Worm (Caenorhabditis elegans) whole organism, midembryonic: Measurements from ENCODE around the gene cyp-42A1.
A peak's percentile ranks its signal among the peaks of the same experiment; 100 is the strongest.

Experiments
- T22C8.4 ChIP-seq: fragments of 200-800 bp; sonication (Bioruptor generic); IDR thresholded peaks from 2 replicates; pipeline ENCODE4 v1.3.6; 2022; ENCODE audit warnings: missing genetic modification characterization, missing compliant biosample characterization
- cog-1 ChIP-seq: sonication (generic microtip); optimal IDR thresholded peaks from 2 replicates; lab custom pipeline; 2016; ENCODE audit warnings: missing genetic modification characterization, missing compliant biosample characterization
- flt-1 ChIP-seq: fragments of 200-800 bp; sonication (Bioruptor generic); IDR thresholded peaks from 2 replicates; pipeline ENCODE4 v1.3.6; 2022; ENCODE audit warnings: missing genetic modification characterization, missing compliant biosample characterization
- klf-2 ChIP-seq: fragments of 200-800 bp; sonication (Bioruptor generic); conservative IDR thresholded peaks from 2 replicates; pipeline ENCODE4 v1.3.6; 2022; ENCODE audit warnings: missing genetic modification reagents, missing genetic modification characterization, missing compliant biosample characterization
- med-1 ChIP-seq: sonication (generic microtip); optimal IDR thresholded peaks from 2 replicates; lab custom pipeline; 2017; ENCODE audit warnings: missing genetic modification characterization, mild to moderate bottlenecking, missing compliant biosample characterization, antibody characterized with exemption, missing genetic modification reagents; ENCODE audit not compliant: insufficient read depth
- ref-1 ChIP-seq: fragments of 200-800 bp; sonication (Bioruptor generic); conservative IDR thresholded peaks from 2 replicates; pipeline ENCODE4 v1.3.6; 2022; ENCODE audit warnings: missing genetic modification reagents, missing genetic modification characterization, missing compliant biosample characterization
- tab-1 ChIP-seq: fragments of 200-800 bp; sonication (Bioruptor generic); IDR thresholded peaks from 2 replicates; pipeline ENCODE4 v1.3.6; 2022; ENCODE audit warnings: missing genetic modification characterization, missing compliant biosample characterization
- ztf-23 ChIP-seq: fragments of 200-800 bp; sonication (Bioruptor generic); IDR thresholded peaks from 2 replicates; pipeline ENCODE4 v1.3.6; 2022; ENCODE audit warnings: missing genetic modification reagents, missing genetic modification characterization, missing compliant biosample characterization
- ztf-29 ChIP-seq: fragments of 200-800 bp; sonication (Bioruptor generic); IDR thresholded peaks from 2 replicates; pipeline ENCODE4 v1.3.6; 2022; ENCODE audit warnings: missing genetic modification reagents, missing genetic modification characterization, missing compliant biosample characterization

cyp-42A1 gene

DNA sequence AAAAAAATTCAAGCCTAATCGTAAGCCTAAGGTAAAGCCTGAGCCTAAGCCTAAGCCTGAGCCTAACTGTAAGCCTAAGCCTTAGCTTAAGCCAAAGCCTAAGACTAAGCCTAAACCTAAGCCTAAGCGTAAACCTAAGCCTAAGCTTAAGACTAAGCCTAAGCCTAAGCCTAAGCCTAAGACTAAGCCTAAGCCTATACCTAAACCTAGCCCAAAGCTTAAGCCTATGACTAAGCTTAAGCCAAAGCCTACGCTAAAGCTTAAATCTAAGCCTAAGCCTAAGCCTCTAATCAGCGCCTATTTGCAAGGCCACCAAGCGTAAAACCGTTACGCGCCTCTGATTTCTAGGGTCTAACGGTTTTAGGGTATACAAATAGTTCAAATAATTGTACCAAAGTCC lies 2.2 kb upstream of the cyp-42A1 start:
- TF ChIP-seq ref-1 (GFP tag; lab: Robert Waterston, UW) (no peak), ztf-23 (GFP tag; lab: Robert Waterston, UW) (no peak), klf-2 (no peak), cog-1 (tag; lab: Kevin White, UChicago) (no peak), flt-1 (no peak), tab-1 (GFP tag; lab: Robert Waterston, UW) (no peak), T22C8.4 (no peak), ztf-29 (peak; percentile 33; the same call in 1 of the 2 replicates), med-1 (GFP tag; lab: Kevin White, UChicago) (no peak)

DNA sequence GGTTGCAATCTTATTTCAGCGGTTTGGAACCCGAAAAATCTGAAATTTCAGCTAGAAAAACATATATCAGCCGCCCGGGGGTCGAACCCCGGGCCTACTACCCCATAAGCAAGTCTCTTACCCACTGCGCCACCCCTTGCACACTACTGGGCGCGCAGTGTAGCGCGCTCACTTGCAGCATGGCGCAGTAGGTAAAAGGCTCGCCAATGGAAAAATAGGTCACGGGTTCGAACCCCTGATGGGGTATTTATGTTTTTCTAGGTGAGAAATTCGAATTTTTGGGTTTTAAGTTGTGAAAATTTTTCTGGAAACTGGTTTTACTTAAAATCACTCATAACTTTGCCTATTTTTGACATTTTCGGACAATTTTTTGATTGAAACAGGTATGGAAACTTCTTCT lies 719 bp downstream of the cyp-42A1 start:
- no peak for TF ChIP-seq tab-1 (GFP tag; lab: Robert Waterston, UW)
- TF ChIP-seq ztf-23 (GFP tag; lab: Robert Waterston, UW) = 0 out of 2 replicates have a peak, but pooled peaks have one; percentile 58

DNA sequence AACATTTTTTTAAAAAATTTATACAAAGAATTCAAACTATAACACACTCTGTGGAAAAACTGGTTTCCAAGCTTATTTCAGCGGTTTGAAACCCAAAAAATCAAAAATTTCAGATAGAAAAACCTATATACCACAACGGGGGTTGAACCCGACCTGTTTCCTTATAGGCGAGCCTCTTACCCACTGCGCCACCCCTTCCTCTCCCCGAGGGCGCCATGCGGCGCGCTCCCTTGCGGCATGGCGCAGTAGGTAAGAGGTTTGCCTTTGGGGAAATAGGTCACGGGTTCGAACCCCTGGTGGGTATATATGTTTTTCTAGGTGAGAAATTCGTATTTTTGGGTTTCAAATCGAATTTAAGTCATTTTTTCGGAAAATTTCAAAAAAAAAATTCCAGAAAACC lies 1.3 kb downstream of the cyp-42A1 start:
- TF ChIP-seq T22C8.4 (no peak), ztf-29 (no peak), ref-1 (GFP tag; lab: Robert Waterston, UW) (no peak), ztf-23 (GFP tag; lab: Robert Waterston, UW) (no peak), cog-1 (tag; lab: Kevin White, UChicago) (no peak), klf-2 (no peak), med-1 (GFP tag; lab: Kevin White, UChicago) (no peak), tab-1 (GFP tag; lab: Robert Waterston, UW) (no peak), flt-1 (no peak)

DNA sequence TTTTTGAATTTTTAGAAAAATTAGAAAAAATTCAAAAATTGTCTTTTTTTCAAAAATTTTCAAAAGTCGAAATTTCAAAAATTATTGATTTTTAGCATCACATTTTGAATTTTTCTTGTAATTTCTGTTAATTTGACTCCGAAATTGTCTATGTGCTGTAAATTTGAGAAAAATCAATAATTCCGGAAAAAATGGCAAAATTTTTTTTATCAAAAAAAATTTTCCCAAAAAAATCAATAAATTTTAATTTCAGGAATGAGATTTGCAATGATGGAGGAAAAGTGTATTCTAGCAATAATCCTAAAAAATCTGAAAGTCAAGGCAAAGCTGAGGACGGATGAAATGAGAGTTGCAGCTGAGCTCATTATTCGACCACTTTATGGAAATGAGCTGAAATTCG lies 5.6 kb downstream of the cyp-42A1 start:
- TF ChIP-seq tab-1 (GFP tag; lab: Robert Waterston, UW) (no peak), T22C8.4 (peak; percentile 56)

DNA sequence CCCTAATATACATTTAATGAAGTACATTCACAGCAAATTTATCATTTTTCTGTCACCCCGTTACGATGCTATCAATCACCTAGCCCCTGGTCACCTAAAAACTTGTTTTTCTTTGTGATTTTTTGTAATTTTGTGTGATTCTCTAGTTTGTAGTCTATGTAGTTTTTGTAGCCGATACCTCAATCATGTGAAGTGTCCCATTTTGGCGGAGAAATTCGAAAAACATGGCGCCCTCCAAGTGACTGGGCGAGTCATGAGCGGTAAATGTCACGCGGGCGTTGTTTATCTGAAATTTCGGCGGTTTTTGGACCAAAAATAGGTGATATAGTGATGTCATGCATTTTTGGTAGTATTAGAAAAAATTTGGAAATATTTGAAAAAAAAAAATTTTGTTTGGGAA lies 18.9 kb downstream of the cyp-42A1 start:
- TF ChIP-seq klf-2 (no peak), flt-1 (no peak), tab-1 (GFP tag; lab: Robert Waterston, UW) (no peak)

DNA sequence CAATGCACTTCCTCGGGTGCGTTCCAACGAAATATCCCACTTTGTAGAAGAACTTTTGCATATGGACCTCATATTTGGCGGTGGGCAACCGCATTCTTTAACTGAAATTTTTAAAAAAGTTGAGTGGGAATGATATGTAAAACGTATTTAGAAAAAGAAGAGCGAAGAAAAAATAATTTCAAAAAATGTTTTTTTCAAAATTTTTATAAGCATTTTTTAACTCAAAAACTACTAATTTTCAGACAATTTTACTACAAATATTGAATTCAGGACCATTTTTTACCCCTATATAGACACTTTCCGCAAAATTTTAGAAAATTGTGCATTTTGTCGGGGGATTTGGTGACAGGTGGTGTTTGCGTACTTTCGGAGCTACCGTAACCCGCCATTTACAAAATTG lies 19.4 kb downstream of the cyp-42A1 start, which contains the start of gene ptr-22:
Gene ptr-22 (minus strand): TSS at position 101 of the 400 bp plus-strand sequence.
- no peak for TF ChIP-seq flt-1
- no peak for TF ChIP-seq ref-1 (GFP tag; lab: Robert Waterston, UW)
- no peak for TF ChIP-seq tab-1 (GFP tag; lab: Robert Waterston, UW)
- TF ChIP-seq klf-2 = no peak
- TF ChIP-seq cog-1 (tag; lab: Kevin White, UChicago) = no peak
- no peak for TF ChIP-seq T22C8.4
- TF ChIP-seq med-1 (GFP tag; lab: Kevin White, UChicago) = no peak
- no peak for TF ChIP-seq ztf-29
- TF ChIP-seq ztf-23 (GFP tag; lab: Robert Waterston, UW) = no peak

DNA sequence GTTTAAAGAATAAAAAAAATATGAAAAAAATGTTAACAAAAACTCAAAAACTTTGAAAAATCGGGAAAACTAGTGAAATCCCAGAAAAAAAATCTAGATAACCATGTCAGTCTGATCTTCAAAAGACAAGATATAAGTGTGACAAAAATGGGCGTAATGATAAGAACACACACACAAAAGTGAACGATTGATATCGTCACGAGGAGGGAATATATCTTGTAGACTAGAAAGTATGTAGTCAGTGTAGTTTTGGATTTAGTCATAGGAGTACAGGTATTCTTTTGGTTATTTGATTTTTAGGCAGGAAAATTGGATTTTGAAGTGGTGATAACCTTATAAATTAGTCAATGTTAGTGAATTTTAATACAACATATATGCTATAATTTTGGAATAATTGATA lies 22.7 kb downstream of the cyp-42A1 start:
- TF ChIP-seq ztf-29 (no peak), ref-1 (GFP tag; lab: Robert Waterston, UW) (no peak)

DNA sequence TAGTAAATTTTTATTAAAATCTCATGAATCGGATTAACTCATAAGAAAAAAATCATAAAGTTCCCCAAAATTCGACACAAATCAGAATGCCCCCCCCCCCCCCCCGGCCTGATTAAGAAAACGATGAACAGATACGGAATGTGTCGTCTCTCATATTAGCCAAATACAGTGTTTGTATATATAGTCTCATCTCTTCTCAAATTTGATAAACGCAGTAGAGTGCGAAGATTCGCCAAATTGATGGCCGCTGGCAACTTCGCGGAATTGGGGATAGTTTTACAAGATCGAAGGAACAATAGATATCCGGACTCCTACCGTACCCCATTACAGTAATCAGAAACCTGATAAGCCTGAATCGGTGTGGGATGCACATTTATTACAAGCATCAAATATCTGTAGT lies 25.7 kb downstream of the cyp-42A1 start:
- TF ChIP-seq ztf-29 (no peak), med-1 (GFP tag; lab: Kevin White, UChicago) (no peak), flt-1 (no peak), ztf-23 (GFP tag; lab: Robert Waterston, UW) (no peak), ref-1 (GFP tag; lab: Robert Waterston, UW) (no peak), cog-1 (tag; lab: Kevin White, UChicago) (no peak), T22C8.4 (no peak), tab-1 (GFP tag; lab: Robert Waterston, UW) (no peak), klf-2 (no peak)

DNA sequence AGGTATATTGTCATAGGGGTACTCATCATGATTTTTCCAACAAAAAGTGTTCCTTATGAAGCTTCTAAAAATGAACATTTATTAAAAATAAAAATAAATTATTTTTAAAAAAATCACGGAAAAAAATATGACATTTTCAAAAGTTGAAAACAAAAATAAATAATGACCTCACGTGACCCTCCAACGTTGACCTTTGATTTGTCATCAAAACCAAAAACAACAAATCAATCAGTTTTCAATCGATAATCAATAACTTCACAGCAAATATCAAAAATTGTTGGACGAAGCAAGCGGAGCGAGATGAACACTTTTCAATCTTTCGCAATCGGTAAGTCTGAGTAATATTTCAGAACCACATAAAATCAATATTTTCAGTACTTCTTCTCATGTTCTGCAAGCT lies 28.5 kb downstream of the cyp-42A1 start, which contains the start of gene Y80D3A.8:
Gene Y80D3A.8 (plus strand): TSS at position 301 of the 400 bp plus-strand sequence.
- no peak for TF ChIP-seq klf-2
- no peak for TF ChIP-seq tab-1 (GFP tag; lab: Robert Waterston, UW)
- TF ChIP-seq cog-1 (tag; lab: Kevin White, UChicago) = no peak
- no peak for TF ChIP-seq ztf-23 (GFP tag; lab: Robert Waterston, UW)
- TF ChIP-seq T22C8.4 = no peak
- no peak for TF ChIP-seq med-1 (GFP tag; lab: Kevin White, UChicago)
- no peak for TF ChIP-seq flt-1
- no peak for TF ChIP-seq ref-1 (GFP tag; lab: Robert Waterston, UW)
- TF ChIP-seq ztf-29 = no peak

DNA sequence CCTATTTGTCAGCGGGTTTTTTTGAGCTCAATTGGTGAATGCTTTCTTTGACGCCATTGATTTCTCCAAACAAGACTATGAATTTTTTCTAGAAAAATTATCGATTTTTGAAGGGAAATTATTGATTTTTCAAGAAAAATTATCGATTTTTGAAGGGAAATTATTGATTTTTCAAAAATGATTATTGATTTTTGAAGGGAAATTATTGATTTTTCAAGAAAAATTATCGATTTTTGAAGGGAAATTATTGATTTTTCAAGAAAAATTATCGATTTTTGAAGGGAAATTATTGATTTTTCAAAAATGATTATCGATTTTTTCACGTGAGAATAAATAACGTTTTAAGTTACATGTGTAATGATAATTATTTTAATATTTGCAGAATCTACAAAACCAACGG lies 29.0 kb downstream of the cyp-42A1 start:
- TF ChIP-seq T22C8.4 = peak; percentile 93

DNA sequence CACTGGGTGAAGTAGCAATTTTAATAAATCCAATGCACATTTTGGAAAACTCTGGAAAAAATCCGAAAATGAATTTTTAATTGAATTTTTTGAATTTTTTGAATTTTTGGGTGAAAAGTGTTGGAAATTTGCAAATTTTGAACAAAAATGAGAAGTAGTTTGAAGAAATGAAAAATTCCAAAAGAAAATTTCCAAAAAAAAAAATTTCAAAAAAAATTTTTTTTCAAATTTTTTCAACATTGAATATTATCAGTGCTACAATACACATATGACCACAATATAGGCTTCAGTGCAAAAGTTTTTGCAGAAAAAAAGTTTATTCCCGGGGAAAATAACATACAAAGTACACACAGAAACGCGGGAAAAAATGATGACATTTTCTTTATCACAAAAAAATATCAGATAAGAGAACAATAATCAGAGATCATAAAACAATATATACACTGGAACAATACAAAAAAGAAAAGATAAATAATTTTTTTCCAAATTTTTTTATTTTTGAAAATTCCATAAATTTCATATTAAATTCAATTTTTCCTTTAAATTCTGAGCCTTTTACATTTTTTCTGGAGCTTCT lies 45.5 kb downstream of the cyp-42A1 start, which contains the start of gene hrg-10:
Gene hrg-10 (minus strand): TSS at position 51 of the 577 bp plus-strand sequence.
- TF ChIP-seq med-1 (GFP tag; lab: Kevin White, UChicago) (no peak), T22C8.4 (no peak), flt-1 (no peak), ztf-29 (no peak), ref-1 (GFP tag; lab: Robert Waterston, UW) (no peak), klf-2 (no peak), ztf-23 (GFP tag; lab: Robert Waterston, UW) (no peak), cog-1 (tag; lab: Kevin White, UChicago) (no peak), tab-1 (GFP tag; lab: Robert Waterston, UW) (no peak)
